Fruit fly (Drosophila melanogaster) whole organism, embryonic: ENCODE data around the gene ND-PDSW.

ENCODE experiments used
- Bgb ChIP-seq: fragments of 200-800 bp; sonication (Bioruptor generic); IDR thresholded peaks from 2 replicates; pipeline ENCODE4 v1.3.6; 2022; ENCODE audit warnings: missing biosample characterization, missing genetic modification characterization; ENCODE audit not compliant: partially characterized antibody
- Blimp-1 ChIP-seq: fragments of 200-800 bp; sonication (Bioruptor generic); optimal IDR thresholded peaks from 3 replicates; lab custom pipeline; 2018; ENCODE audit warnings: missing biosample characterization, missing genetic modification characterization, mild to moderate bottlenecking, moderate library complexity, missing genetic modification reagents
- CG10431 ChIP-seq: fragments of 200-800 bp; sonication (Bioruptor generic); optimal IDR thresholded peaks from 3 replicates; lab custom pipeline; 2018; ENCODE audit warnings: missing biosample characterization, mild to moderate bottlenecking, missing genetic modification characterization
- CG11560 ChIP-seq: fragments of 200-800 bp; sonication (Bioruptor generic); IDR thresholded peaks from 3 replicates; pipeline ENCODE4 v1.3.6; 2022; ENCODE audit warnings: missing biosample characterization, missing genetic modification characterization
- CG12299 ChIP-seq: fragments of 200-800 bp; sonication (Bioruptor generic); optimal IDR thresholded peaks from 2 replicates; lab custom pipeline; 2018; ENCODE audit warnings: missing biosample characterization, mild to moderate bottlenecking, missing genetic modification characterization
- CG12391 ChIP-seq: fragments of 200-800 bp; sonication (Bioruptor generic); optimal IDR thresholded peaks from 3 replicates; lab custom pipeline; 2018; ENCODE audit warnings: missing biosample characterization, mild to moderate bottlenecking, missing genetic modification characterization, moderate library complexity
- CG13296 ChIP-seq: fragments of 200-800 bp; sonication (Bioruptor generic); optimal IDR thresholded peaks from 3 replicates; lab custom pipeline; 2018; ENCODE audit warnings: missing biosample characterization, mild to moderate bottlenecking, missing genetic modification characterization
- CG13424 ChIP-seq: fragments of 200-800 bp; sonication (Bioruptor generic); optimal IDR thresholded peaks from 2 replicates; lab custom pipeline; 2019; ENCODE audit warnings: missing biosample characterization, mild to moderate bottlenecking, missing genetic modification characterization, moderate library complexity
- CG14667 ChIP-seq: fragments of 200-800 bp; sonication (Bioruptor generic); IDR thresholded peaks from 2 replicates; pipeline ENCODE4 v1.3.6; 2022; ENCODE audit warnings: missing biosample characterization, missing genetic modification characterization
- CG14965 ChIP-seq: fragments of 200-800 bp; sonication (Bioruptor generic); optimal IDR thresholded peaks from 2 replicates; lab custom pipeline; 2016; ENCODE audit warnings: missing biosample characterization, missing genetic modification characterization, borderline replicate concordance
- CG2120 ChIP-seq: fragments of 200-800 bp; sonication (Bioruptor generic); optimal IDR thresholded peaks from 3 replicates; lab custom pipeline; 2016; ENCODE audit warnings: missing biosample characterization, missing genetic modification characterization
- CG30403 ChIP-seq: fragments of 200-800 bp; sonication (Bioruptor generic); optimal IDR thresholded peaks from 3 replicates; lab custom pipeline; 2016; ENCODE audit warnings: missing biosample characterization, missing genetic modification characterization
- CG31365 ChIP-seq: fragments of 200-800 bp; sonication (Bioruptor generic); optimal IDR thresholded peaks from 2 replicates; lab custom pipeline; 2018; ENCODE audit warnings: missing biosample characterization, mild to moderate bottlenecking, missing genetic modification characterization
- CG3281 ChIP-seq: fragments of 200-800 bp; sonication (Bioruptor generic); optimal IDR thresholded peaks from 3 replicates; lab custom pipeline; 2017; ENCODE audit warnings: missing biosample characterization, mild to moderate bottlenecking, missing genetic modification characterization
- CG7839 ChIP-seq: fragments of 200-800 bp; sonication (Bioruptor generic); optimal IDR thresholded peaks from 3 replicates; lab custom pipeline; 2018; ENCODE audit warnings: missing biosample characterization, mild to moderate bottlenecking, missing genetic modification characterization, moderate library complexity
- CG8290 ChIP-seq, 3 experiments: fragments of 200-800 bp; sonication (Bioruptor generic); optimal IDR thresholded peaks; 2 replicates each; lab custom pipeline; 2016 to 2019; ENCODE audit warnings: missing biosample characterization in 3 of 3, missing genetic modification characterization in 3 of 3, mild to moderate bottlenecking in 2 of 3, moderate library complexity in 1 of 3
- CG8388 ChIP-seq: fragments of 200-800 bp; sonication (Bioruptor generic); optimal IDR thresholded peaks from 2 replicates; lab custom pipeline; 2019; ENCODE audit warnings: missing biosample characterization, mild to moderate bottlenecking, missing genetic modification characterization, moderate library complexity
- CG8478 ChIP-seq: fragments of >200 bp; optimal IDR thresholded peaks from 2 replicates; lab custom pipeline; 2018
- CG8944 ChIP-seq: fragments of 200-800 bp; sonication (Bioruptor generic); optimal IDR thresholded peaks from 3 replicates; lab custom pipeline; 2016; ENCODE audit warnings: missing biosample characterization, missing genetic modification characterization
- Chrac-16 ChIP-seq: fragments of 200-800 bp; sonication (Bioruptor generic); optimal IDR thresholded peaks from 3 replicates; lab custom pipeline; 2016; ENCODE audit warnings: missing biosample characterization, missing genetic modification characterization
- Drgx ChIP-seq: fragments of 200-800 bp; sonication (Bioruptor generic); IDR thresholded peaks from 2 replicates; pipeline ENCODE4 v1.3.6; 2022; ENCODE audit warnings: missing biosample characterization, missing genetic modification characterization
- Elba2 ChIP-seq: fragments of 200-800 bp; sonication (Bioruptor generic); optimal IDR thresholded peaks from 3 replicates; lab custom pipeline; 2016; ENCODE audit warnings: missing biosample characterization, missing genetic modification characterization
- H2.0 ChIP-seq: fragments of 200-800 bp; sonication (Bioruptor generic); IDR thresholded peaks from 2 replicates; pipeline ENCODE4 v1.3.6; 2022; ENCODE audit warnings: missing biosample characterization, missing genetic modification characterization
- HHEX ChIP-seq: fragments of 200-800 bp; sonication (Bioruptor generic); optimal IDR thresholded peaks from 3 replicates; lab custom pipeline; 2017; ENCODE audit warnings: missing biosample characterization, mild to moderate bottlenecking, missing genetic modification characterization, missing genetic modification reagents
- HLH54F ChIP-seq: fragments of 200-800 bp; sonication (Bioruptor generic); optimal IDR thresholded peaks from 3 replicates; lab custom pipeline; 2016; ENCODE audit warnings: missing biosample characterization, missing genetic modification characterization
- Hr39 ChIP-seq: fragments of >200 bp; optimal IDR thresholded peaks from 2 replicates; lab custom pipeline; 2017
- Hsf ChIP-seq: fragments of 200-800 bp; sonication (Bioruptor generic); optimal IDR thresholded peaks from 3 replicates; lab custom pipeline; 2016; ENCODE audit warnings: missing biosample characterization, missing genetic modification characterization
- NfI ChIP-seq: fragments of 200-800 bp; sonication (Bioruptor generic); optimal IDR thresholded peaks from 3 replicates; lab custom pipeline; 2018; ENCODE audit warnings: missing biosample characterization, mild to moderate bottlenecking, missing genetic modification characterization, moderate library complexity
- Vsx1 ChIP-seq: fragments of 200-800 bp; sonication (Bioruptor generic); optimal IDR thresholded peaks from 2 replicates; lab custom pipeline; 2017; ENCODE audit warnings: missing biosample characterization, mild to moderate bottlenecking, missing genetic modification characterization, missing genetic modification reagents
- cas ChIP-seq: fragments of 200-800 bp; sonication (Bioruptor generic); IDR thresholded peaks from 2 replicates; pipeline ENCODE4 v1.3.6; 2022; ENCODE audit warnings: missing biosample characterization, missing genetic modification characterization
- cg ChIP-seq: fragments of 200-800 bp; sonication (Bioruptor generic); optimal IDR thresholded peaks from 3 replicates; lab custom pipeline; 2019; ENCODE audit warnings: missing biosample characterization, mild to moderate bottlenecking, missing genetic modification characterization, moderate library complexity
- dan ChIP-seq: fragments of 200-800 bp; sonication (Bioruptor generic); IDR thresholded peaks from 2 replicates; pipeline ENCODE4 v1.3.6; 2022; ENCODE audit warnings: missing biosample characterization, missing genetic modification characterization
- disco-r ChIP-seq: fragments of 200-800 bp; sonication (Bioruptor generic); optimal IDR thresholded peaks from 2 replicates; lab custom pipeline; 2016; ENCODE audit warnings: missing biosample characterization, missing genetic modification characterization
- gt ChIP-seq: fragments of 200-800 bp; sonication (Bioruptor generic); IDR thresholded peaks from 2 replicates; pipeline ENCODE4 v1.3.6; 2022; ENCODE audit warnings: missing biosample characterization, missing genetic modification characterization
- her ChIP-seq: fragments of 200-800 bp; sonication (Bioruptor generic); optimal IDR thresholded peaks from 2 replicates; lab custom pipeline; 2016; ENCODE audit warnings: missing biosample characterization, missing genetic modification characterization
- hkb ChIP-seq, 2 experiments: fragments of 200-800 bp in 1 of 2; fragments of >200 bp in 1 of 2; sonication (Bioruptor generic) in 1 of 2; IDR thresholded peaks in 1 of 2; optimal IDR thresholded peaks in 1 of 2; 2 replicates each; pipeline versions ENCODE4 v1.3.6 to Lab custom; 2017 to 2022; ENCODE audit warnings: missing biosample characterization in 1 of 2, missing genetic modification characterization in 1 of 2
- jigr1 ChIP-seq: fragments of 200-800 bp; sonication (Bioruptor generic); IDR thresholded peaks from 3 replicates; pipeline ENCODE4 v1.3.6; 2022; ENCODE audit warnings: missing biosample characterization, missing genetic modification characterization
- kah ChIP-seq: fragments of 200-800 bp; sonication (Bioruptor generic); optimal IDR thresholded peaks from 2 replicates; lab custom pipeline; 2018; ENCODE audit warnings: missing biosample characterization, mild to moderate bottlenecking, missing genetic modification characterization
- kni ChIP-seq: fragments of 200-800 bp; sonication (Bioruptor generic); optimal IDR thresholded peaks from 3 replicates; lab custom pipeline; 2017; ENCODE audit warnings: mild to moderate bottlenecking, missing biosample characterization, missing genetic modification reagents, missing genetic modification characterization
- knrl ChIP-seq: fragments of 200-800 bp; sonication (Bioruptor generic); IDR thresholded peaks from 3 replicates; pipeline ENCODE4 v1.3.6; 2022; ENCODE audit warnings: missing biosample characterization, missing genetic modification characterization; ENCODE audit not compliant: partially characterized antibody
- nau ChIP-seq: fragments of 200-800 bp; sonication (Bioruptor generic); optimal IDR thresholded peaks from 3 replicates; lab custom pipeline; 2017; ENCODE audit warnings: missing biosample characterization, mild to moderate bottlenecking, missing genetic modification characterization, missing genetic modification reagents
- oc ChIP-seq: fragments of 200-800 bp; sonication (Bioruptor generic); optimal IDR thresholded peaks from 2 replicates; lab custom pipeline; 2018; ENCODE audit warnings: missing biosample characterization, mild to moderate bottlenecking, missing genetic modification characterization, moderate library complexity
- otp ChIP-seq: fragments of 200-800 bp; sonication (Bioruptor generic); IDR thresholded peaks from 3 replicates; pipeline ENCODE4, ENCODE4 v1.3.6; 2022; ENCODE audit warnings: missing biosample characterization, missing genetic modification characterization
- sc ChIP-seq, 3 experiments: fragments of >200 bp in 2 of 3; fragments of 200-800 bp in 1 of 3; sonication (Bioruptor generic) in 1 of 3; optimal IDR thresholded peaks; 2 replicates in 2 of 3; 3 replicates in 1 of 3; lab custom pipeline; 2017; ENCODE audit warnings: mild to moderate bottlenecking in 1 of 3, missing biosample characterization in 1 of 3, missing genetic modification characterization in 1 of 3, missing genetic modification reagents in 1 of 3
- scrt ChIP-seq: fragments of 200-800 bp; sonication (Bioruptor generic); optimal IDR thresholded peaks from 2 replicates; lab custom pipeline; 2018; ENCODE audit warnings: missing biosample characterization, mild to moderate bottlenecking, missing genetic modification characterization, moderate library complexity
- sens-2 ChIP-seq: fragments of 200-800 bp; sonication (Bioruptor generic); IDR thresholded peaks from 2 replicates; pipeline ENCODE4 v1.3.6; 2022; ENCODE audit warnings: missing biosample characterization, missing genetic modification characterization
- slbo ChIP-seq: fragments of 200-800 bp; sonication (Bioruptor generic); IDR thresholded peaks from 2 replicates; pipeline ENCODE4 v1.3.6; 2022; ENCODE audit warnings: missing biosample characterization, missing genetic modification characterization
- slp2 ChIP-seq: fragments of 200-800 bp; sonication (Bioruptor generic); optimal IDR thresholded peaks from 2 replicates; lab custom pipeline; 2016; ENCODE audit warnings: missing biosample characterization, missing genetic modification characterization

Gene ND-PDSW

DNA sequence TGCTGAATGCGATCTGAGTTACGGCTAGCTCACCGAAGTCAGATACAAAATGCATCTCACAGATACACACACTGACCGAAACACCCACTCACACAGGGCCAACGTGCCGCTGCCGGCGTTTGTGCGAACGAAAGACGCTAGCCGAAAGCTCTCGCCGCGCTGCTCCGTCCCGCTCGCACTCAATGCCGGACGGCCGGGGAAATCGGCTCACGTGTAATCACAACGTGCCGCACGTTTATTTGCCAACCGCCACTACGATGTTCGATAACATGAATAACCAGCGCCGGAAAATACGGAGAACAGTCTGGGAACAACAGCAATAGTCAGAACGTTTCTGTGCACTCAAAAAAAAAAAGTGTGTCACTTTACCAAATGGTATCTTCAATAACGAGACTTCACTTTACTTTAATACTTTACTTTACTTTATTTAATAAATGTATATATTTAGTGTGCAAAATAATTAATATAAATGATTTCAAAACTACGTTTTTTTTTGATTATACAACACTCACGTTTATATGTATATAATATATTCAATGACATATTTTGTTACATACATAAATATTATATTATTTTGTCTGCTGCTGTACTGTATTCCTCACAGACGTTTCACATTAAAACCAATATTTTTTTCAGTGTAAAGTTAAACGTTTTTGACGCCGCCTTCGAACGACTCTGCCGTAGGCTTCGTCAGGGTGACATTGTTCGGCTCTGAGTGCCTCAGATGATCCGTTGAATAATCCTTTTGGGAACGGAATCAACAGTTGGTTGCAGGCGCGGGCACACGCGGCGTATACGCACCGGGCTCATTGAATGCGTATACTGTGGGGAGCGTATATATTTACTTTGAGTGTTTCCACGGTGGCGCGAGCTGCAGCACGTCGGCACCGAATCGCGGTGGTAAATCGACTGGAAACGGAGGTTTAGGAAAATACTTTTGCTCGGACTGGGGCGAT is 41.5 kb downstream of the ND-PDSW start, which contains the start of gene tim (continued):
- peak; percentile 75 for TF ChIP-seq kah (GFP tag; lab: Kevin White, UChicago)
- TF ChIP-seq slp2 (GFP tag; lab: Kevin White, UChicago), result no peak
- no peak for TF ChIP-seq Hsf (GFP tag; lab: Kevin White, UChicago)
- no peak for TF ChIP-seq CG12299 (tag; lab: Kevin White, UChicago)
- no peak for TF ChIP-seq CG8478 (lab: Kevin White, UChicago)
- TF ChIP-seq kni, result no peak
- TF ChIP-seq HLH54F (GFP tag; lab: Kevin White, UChicago), result no peak
- no peak for TF ChIP-seq nau (GFP tag; lab: Kevin White, UChicago)
- no peak for TF ChIP-seq Vsx1 (GFP tag; lab: Kevin White, UChicago)
- TF ChIP-seq knrl (GFP tag; lab: Robert Waterston, UW), result no peak
- no peak for TF ChIP-seq HHEX (GFP tag; lab: Kevin White, UChicago)
- TF ChIP-seq dan (GFP tag; lab: Robert Waterston, UW), result no peak
- TF ChIP-seq cg (GFP tag; lab: Kevin White, UChicago), result peak; percentile 77
- no peak for TF ChIP-seq sens-2 (GFP tag; lab: Robert Waterston, UW)
- no peak for TF ChIP-seq cas (GFP tag; lab: Robert Waterston, UW)
- no peak for TF ChIP-seq CG3281
- TF ChIP-seq scrt, result no peak
- no peak for TF ChIP-seq Chrac-16 (GFP tag; lab: Kevin White, UChicago)
- no peak for TF ChIP-seq NfI (GFP tag; lab: Kevin White, UChicago)
- TF ChIP-seq CG11560, result no peak
- no peak for TF ChIP-seq CG10431 (GFP tag; lab: Kevin White, UChicago)
- peak; percentile 27 for TF ChIP-seq CG8388 (GFP tag; lab: Kevin White, UChicago)
- TF ChIP-seq CG13424, result peak; percentile 56
- TF ChIP-seq slbo (GFP tag; lab: Robert Waterston, UW), result no peak
- TF ChIP-seq Elba2 (GFP tag; lab: Kevin White, UChicago), result no peak
- peak; percentile 13; the same call in 1 of the 2 replicates for TF ChIP-seq Drgx (GFP tag; lab: Robert Waterston, UW)
- no peak for TF ChIP-seq otp (GFP tag; lab: Robert Waterston, UW)
- peak; percentile 28; the same call in 1 of the 2 replicates for TF ChIP-seq Bgb
- TF ChIP-seq CG8944 (GFP tag; lab: Kevin White, UChicago), result no peak
- peak; percentile 57 for TF ChIP-seq CG30403 (GFP tag; lab: Kevin White, UChicago)
- no peak for TF ChIP-seq oc (tag; lab: Kevin White, UChicago)
- TF ChIP-seq CG14667 (GFP tag; lab: Robert Waterston, UW), result no peak
- no peak for TF ChIP-seq CG7839 (tag; lab: Kevin White, UChicago)
- peak; percentile 50 for TF ChIP-seq Blimp-1 (GFP tag; lab: Kevin White, UChicago)
- TF ChIP-seq gt (GFP tag; lab: Robert Waterston, UW), result no peak
- no peak for TF ChIP-seq CG8290 (GFP tag; optimal IDR thresholded peaks at IDR 0.05; lab: Kevin White, UChicago)
- TF ChIP-seq CG8290 (tag; optimal IDR thresholded peaks at IDR 0.05; lab: Kevin White, UChicago), result no peak
- no peak for TF ChIP-seq CG14965 (GFP tag; lab: Kevin White, UChicago)
- TF ChIP-seq CG12391 (tag; lab: Kevin White, UChicago), result peak; percentile 63
- TF ChIP-seq H2.0, result no peak
- TF ChIP-seq disco-r (GFP tag; lab: Kevin White, UChicago), result no peak
- no peak for TF ChIP-seq sc (optimal IDR thresholded peaks at IDR 0.05; lab: Kevin White, UChicago)
- TF ChIP-seq sc (GFP tag; optimal IDR thresholded peaks at IDR 0.05; lab: Kevin White, UChicago), result no peak
- no peak for TF ChIP-seq her
- TF ChIP-seq jigr1 (GFP tag; lab: Robert Waterston, UW), result no peak
- no peak for TF ChIP-seq Hr39 (lab: Kevin White, UChicago)
- no peak for TF ChIP-seq CG2120 (GFP tag; lab: Kevin White, UChicago)
- TF ChIP-seq CG31365 (tag; lab: Kevin White, UChicago), result no peak
- no peak for TF ChIP-seq hkb (optimal IDR thresholded peaks at IDR 0.05; lab: Kevin White, UChicago)
- TF ChIP-seq hkb (GFP tag; IDR thresholded peaks at IDR 0.05; lab: Robert Waterston, UW), result peak; percentile 14; the same call in 1 of the 2 replicates
- TF ChIP-seq CG13296 (GFP tag; lab: Kevin White, UChicago), result no peak
